Worm (Caenorhabditis elegans) whole organism, late embryonic: ENCODE measurements around the gene C17E7.13.

Experiments
- T23F11.4 ChIP-seq: fragments of 200-800 bp; sonication (Bioruptor generic); optimal IDR thresholded peaks from 2 replicates; lab custom pipeline; 2018; ENCODE audit warnings: mild to moderate bottlenecking, missing genetic modification characterization, missing compliant biosample characterization
- Y22D7AL.16 ChIP-seq: sonication (generic microtip); optimal IDR thresholded peaks from 2 replicates; lab custom pipeline; 2016; ENCODE audit warnings: missing genetic modification characterization, missing compliant biosample characterization
- ahr-1 ChIP-seq: sonication (generic microtip); optimal IDR thresholded peaks from 2 replicates; lab custom pipeline; 2016; ENCODE audit warnings: missing genetic modification characterization, missing compliant biosample characterization
- ama-1 ChIP-seq: fragments of 150-350 bp; optimal IDR thresholded peaks from 2 replicates; lab custom pipeline; 2014
- ceh-14 ChIP-seq: sonication (generic microtip); optimal IDR thresholded peaks from 2 replicates; lab custom pipeline; 2016; ENCODE audit warnings: missing genotype, missing genetic modification characterization, missing compliant biosample characterization
- ceh-2 ChIP-seq: sonication (generic microtip); optimal IDR thresholded peaks from 2 replicates; lab custom pipeline; 2016; ENCODE audit warnings: missing genotype, missing genetic modification characterization, missing compliant biosample characterization
- ceh-22 ChIP-seq: sonication (generic microtip); optimal IDR thresholded peaks from 2 replicates; lab custom pipeline; 2017; ENCODE audit warnings: missing biosample characterization, missing genetic modification characterization
- ceh-24 ChIP-seq: sonication (generic microtip); optimal IDR thresholded peaks from 2 replicates; lab custom pipeline; 2016; ENCODE audit warnings: mild to moderate bottlenecking, missing genetic modification characterization, missing compliant biosample characterization
- ceh-30 ChIP-seq: fragments of 150-350 bp; optimal IDR thresholded peaks from 2 replicates; lab custom pipeline; 2014; ENCODE audit warnings: missing biosample characterization, missing genetic modification characterization
- ceh-31 ChIP-seq: sonication (generic microtip); optimal IDR thresholded peaks from 2 replicates; lab custom pipeline; 2016; ENCODE audit warnings: missing genetic modification characterization, missing compliant biosample characterization
- ceh-34 ChIP-seq: sonication (generic microtip); optimal IDR thresholded peaks from 2 replicates; lab custom pipeline; 2016; ENCODE audit warnings: mild to moderate bottlenecking, missing genetic modification characterization, missing compliant biosample characterization
- ceh-45 ChIP-seq: fragments of 200-800 bp; sonication (Bioruptor generic); IDR thresholded peaks from 2 replicates; pipeline ENCODE4 v1.3.6; 2022; ENCODE audit warnings: missing genetic modification reagents, missing genetic modification characterization, missing compliant biosample characterization
- ceh-48 ChIP-seq: sonication (generic microtip); optimal IDR thresholded peaks from 2 replicates; lab custom pipeline; 2016; ENCODE audit warnings: missing genetic modification characterization, inconsistent platforms, missing compliant biosample characterization
- ceh-9 ChIP-seq: sonication (generic microtip); optimal IDR thresholded peaks from 2 replicates; lab custom pipeline; 2016; ENCODE audit warnings: mild to moderate bottlenecking, missing genetic modification characterization, inconsistent platforms, missing compliant biosample characterization
- dve-1 ChIP-seq: sonication (generic microtip); optimal IDR thresholded peaks from 2 replicates; lab custom pipeline; 2017; ENCODE audit warnings: antibody characterized with exemption, mild to moderate bottlenecking, missing genetic modification characterization, missing compliant biosample characterization
- elt-4 ChIP-seq: sonication (generic microtip); optimal IDR thresholded peaks from 2 replicates; lab custom pipeline; 2016; ENCODE audit warnings: missing genetic modification characterization, missing compliant biosample characterization
- ets-4 ChIP-seq: sonication (generic microtip); optimal IDR thresholded peaks from 2 replicates; lab custom pipeline; 2016; ENCODE audit warnings: missing genetic modification characterization, missing compliant biosample characterization
- eyg-1 ChIP-seq: sonication (generic microtip); optimal IDR thresholded peaks from 2 replicates; lab custom pipeline; 2016; ENCODE audit warnings: missing genotype, missing genetic modification characterization, missing compliant biosample characterization
- gmeb-2 ChIP-seq: sonication (generic microtip); optimal IDR thresholded peaks from 2 replicates; lab custom pipeline; 2016; ENCODE audit warnings: missing genetic modification characterization, inconsistent platforms, missing compliant biosample characterization
- hlh-13 ChIP-seq: fragments of 200-800 bp; sonication (Bioruptor generic); optimal IDR thresholded peaks from 2 replicates; lab custom pipeline; 2018; ENCODE audit warnings: mild to moderate bottlenecking, missing genetic modification characterization, missing compliant biosample characterization
- hlh-15 ChIP-seq: sonication (generic microtip); optimal IDR thresholded peaks from 2 replicates; lab custom pipeline; 2016; ENCODE audit warnings: missing genetic modification characterization, missing compliant biosample characterization
- hlh-6 ChIP-seq: sonication (generic microtip); optimal IDR thresholded peaks from 2 replicates; lab custom pipeline; 2016; ENCODE audit warnings: missing genotype, missing genetic modification characterization, missing compliant biosample characterization
- lim-6 ChIP-seq: sonication (generic microtip); optimal IDR thresholded peaks from 2 replicates; lab custom pipeline; 2016; ENCODE audit warnings: missing genetic modification characterization, missing compliant biosample characterization
- lin-11 ChIP-seq: fragments of 200-800 bp; sonication (Bioruptor generic); optimal IDR thresholded peaks from 2 replicates; lab custom pipeline; 2018; ENCODE audit warnings: mild to moderate bottlenecking, missing genetic modification characterization, missing compliant biosample characterization
- nhr-11 ChIP-seq: fragments of 150-350 bp; optimal IDR thresholded peaks from 2 replicates; lab custom pipeline; 2014; ENCODE audit warnings: missing biosample characterization, missing genetic modification characterization
- nhr-232 ChIP-seq: sonication (generic microtip); optimal IDR thresholded peaks from 2 replicates; lab custom pipeline; 2016; ENCODE audit warnings: missing genetic modification characterization, missing compliant biosample characterization
- npax-4 ChIP-seq: sonication (generic microtip); optimal IDR thresholded peaks from 2 replicates; lab custom pipeline; 2016; ENCODE audit warnings: missing genetic modification characterization, missing compliant biosample characterization
- pag-3 ChIP-seq: sonication (generic microtip); optimal IDR thresholded peaks from 2 replicates; lab custom pipeline; 2016; ENCODE audit warnings: missing compliant biosample characterization, missing genetic modification characterization, borderline replicate concordance
- pat-9 ChIP-seq: fragments of 200-800 bp; sonication (Bioruptor generic); optimal IDR thresholded peaks from 2 replicates; lab custom pipeline; 2018; ENCODE audit warnings: mild to moderate bottlenecking, missing genetic modification characterization, moderate library complexity, missing compliant biosample characterization
- pha-2 ChIP-seq: sonication (generic microtip); optimal IDR thresholded peaks from 2 replicates; lab custom pipeline; 2017; ENCODE audit warnings: mild to moderate bottlenecking, missing genetic modification characterization, missing compliant biosample characterization
- pha-4 ChIP-seq: fragments of 150-350 bp; optimal IDR thresholded peaks from 2 replicates; lab custom pipeline; 2018; ENCODE audit warnings: missing biosample characterization, missing genetic modification reagents, missing genetic modification characterization
- pqm-1 ChIP-seq: sonication (generic microtip); optimal IDR thresholded peaks from 2 replicates; lab custom pipeline; 2016; ENCODE audit warnings: missing genetic modification characterization, missing compliant biosample characterization
- sdc-2 ChIP-seq: sonication (generic microtip); optimal IDR thresholded peaks from 2 replicates; lab custom pipeline; 2016; ENCODE audit warnings: missing genotype, missing genetic modification characterization, missing compliant biosample characterization
- tbx-2 ChIP-seq: sonication (generic microtip); optimal IDR thresholded peaks from 2 replicates; lab custom pipeline; 2016; ENCODE audit warnings: missing genetic modification characterization, missing compliant biosample characterization
- unc-55 ChIP-seq: sonication (generic microtip); optimal IDR thresholded peaks from 2 replicates; lab custom pipeline; 2017; ENCODE audit warnings: missing biosample characterization, missing genetic modification reagents, missing genetic modification characterization
- unc-86 ChIP-seq: sonication (generic microtip); optimal IDR thresholded peaks from 2 replicates; lab custom pipeline; 2016; ENCODE audit warnings: missing genetic modification characterization, missing compliant biosample characterization

The C17E7.13 gene

DNA sequence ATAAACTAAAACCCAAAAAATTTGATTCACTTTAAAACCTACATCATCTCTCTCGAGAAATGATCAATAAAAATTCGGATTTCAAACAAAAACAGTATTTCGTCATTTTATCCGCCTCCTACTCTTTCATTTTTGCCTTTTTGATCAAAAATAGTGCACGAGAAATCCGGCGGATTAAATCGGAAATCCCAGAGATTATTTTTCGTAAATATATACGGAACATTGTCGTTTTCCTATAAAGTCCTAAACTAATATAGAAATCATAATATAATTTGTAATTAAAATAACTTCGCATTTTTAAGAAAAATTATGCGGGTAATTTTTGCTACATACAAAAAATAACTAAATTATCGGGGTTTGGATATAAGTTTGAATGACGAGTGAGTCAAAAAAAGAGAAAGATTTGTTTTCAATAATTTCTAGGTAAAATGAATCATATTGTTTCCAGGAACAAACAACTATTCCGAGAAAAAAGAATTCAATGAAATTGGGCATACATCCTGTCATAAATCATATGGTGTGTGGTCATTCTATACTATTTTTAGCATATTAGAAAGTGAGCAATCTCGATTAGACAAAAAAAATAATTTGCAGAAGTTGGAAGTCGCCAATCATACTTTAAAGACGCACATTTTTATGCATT is 14.9 kb downstream of the C17E7.13 start, which contains the start of gene nhr-158:
Gene nhr-158 (minus strand): TSS at position 51 of the 643 bp plus-strand sequence.
- TF ChIP-seq ceh-14 (tag; lab: Kevin White, UChicago) (no peak), ceh-9 (tag; lab: Kevin White, UChicago) (no peak), lim-6 (tag; lab: Kevin White, UChicago) (no peak), pha-2 (tag; lab: Kevin White, UChicago) (no peak), ceh-22 (tag; lab: Kevin White, UChicago) (no peak), sdc-2 (tag; lab: Kevin White, UChicago) (no peak), eyg-1 (no peak), hlh-15 (no peak), Y22D7AL.16 (no peak), pha-4 (tag; lab: Kevin White, UChicago) (no peak), T23F11.4 (GFP tag; lab: Kevin White, UChicago) (no peak), ceh-31 (tag; lab: Kevin White, UChicago) (no peak), ceh-34 (tag; lab: Kevin White, UChicago) (no peak), gmeb-2 (tag; lab: Kevin White, UChicago) (no peak), nhr-232 (tag; lab: Kevin White, UChicago) (no peak), lin-11 (tag; lab: Kevin White, UChicago) (no peak), ceh-30 (tag; lab: Kevin White, UChicago) (no peak)

DNA sequence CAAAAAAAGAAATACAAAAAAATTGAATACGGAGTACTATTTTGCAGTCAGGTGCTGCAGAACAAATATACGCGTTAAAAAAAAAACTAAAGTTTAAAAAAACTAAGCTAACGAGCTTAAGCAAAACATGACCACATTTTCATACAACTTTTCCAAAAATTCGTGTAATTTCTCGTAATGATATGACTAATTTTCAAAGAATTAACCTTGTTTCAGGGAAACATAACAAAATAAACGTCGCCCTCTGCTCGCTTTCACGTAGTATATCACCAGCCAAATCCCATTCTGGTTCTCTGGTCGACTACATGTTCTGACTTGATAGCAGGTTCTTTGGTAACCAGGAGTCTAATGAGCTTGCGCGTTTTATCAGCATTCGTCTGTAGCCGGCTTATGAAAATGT is 18.7 kb downstream of the C17E7.13 start:
- no peak for TF ChIP-seq pat-9 (tag; lab: Kevin White, UChicago)
- TF ChIP-seq npax-4 (tag; lab: Kevin White, UChicago): no peak
- no peak for TF ChIP-seq pqm-1 (tag; lab: Kevin White, UChicago)
- TF ChIP-seq hlh-6 (tag; lab: Kevin White, UChicago): no peak
- TF ChIP-seq pag-3 (tag; lab: Kevin White, UChicago): no peak

DNA sequence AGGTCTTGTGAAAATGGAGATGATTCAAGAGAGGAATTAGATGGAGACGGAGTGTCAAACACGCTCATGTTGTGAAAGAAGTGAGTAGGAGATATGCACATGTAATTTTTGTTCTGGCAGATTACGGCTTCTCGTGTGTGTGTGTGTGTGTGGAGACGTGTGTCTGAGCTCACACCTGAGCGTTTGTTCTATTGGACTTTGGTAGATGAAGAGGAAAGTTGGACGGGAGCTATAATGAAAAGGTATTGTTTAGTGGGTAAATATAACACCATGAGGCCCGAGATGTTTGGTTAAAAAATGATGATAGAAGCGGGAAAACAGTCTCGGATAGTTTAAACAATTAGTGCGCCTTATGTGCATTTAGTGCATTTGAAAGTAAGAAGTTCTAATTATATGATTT is 20.2 kb downstream of the C17E7.13 start, which contains the start of gene nhr-157:
Gene nhr-157 (minus strand): TSS at position 101 of the 400 bp plus-strand sequence.
- TF ChIP-seq nhr-11 (no peak), tbx-2 (tag; lab: Kevin White, UChicago) (no peak), unc-86 (tag; lab: Kevin White, UChicago) (no peak), ama-1 (lab: Kevin White, UChicago) (no peak), hlh-6 (tag; lab: Kevin White, UChicago) (no peak)

DNA sequence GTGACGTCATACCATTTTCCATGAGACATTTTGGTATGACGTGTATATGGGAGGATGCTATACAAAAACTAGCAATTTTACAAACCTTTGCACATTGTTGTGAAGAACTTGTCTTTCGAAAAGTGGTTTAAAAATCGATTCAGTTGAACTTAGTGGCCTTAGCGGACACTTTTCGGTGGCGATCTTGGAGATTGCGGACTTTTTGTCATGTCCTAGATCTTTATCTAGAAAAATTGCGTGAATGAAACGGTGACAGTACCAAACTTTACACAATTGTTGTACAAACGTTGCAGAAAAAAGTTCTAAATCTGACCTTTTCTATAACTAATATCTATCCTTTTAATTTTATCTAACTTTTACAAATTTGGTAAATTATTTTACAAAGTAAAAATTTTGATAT is 23.8 kb downstream of the C17E7.13 start:
- no peak for TF ChIP-seq ceh-48 (tag; lab: Kevin White, UChicago)
- no peak for TF ChIP-seq dve-1 (tag; lab: Kevin White, UChicago)
- no peak for TF ChIP-seq tbx-2 (tag; lab: Kevin White, UChicago)
- no peak for TF ChIP-seq ahr-1 (tag; lab: Kevin White, UChicago)
- TF ChIP-seq unc-55 (GFP tag; lab: Kevin White, UChicago): no peak
- TF ChIP-seq hlh-13: no peak
- no peak for TF ChIP-seq nhr-232 (tag; lab: Kevin White, UChicago)
- no peak for TF ChIP-seq npax-4 (tag; lab: Kevin White, UChicago)
- TF ChIP-seq elt-4 (tag; lab: Kevin White, UChicago): no peak
- no peak for TF ChIP-seq ceh-2 (tag; lab: Kevin White, UChicago)
- no peak for TF ChIP-seq ets-4 (tag; lab: Kevin White, UChicago)
- no peak for TF ChIP-seq ceh-31 (tag; lab: Kevin White, UChicago)
- no peak for TF ChIP-seq ceh-24 (tag; lab: Kevin White, UChicago)
- TF ChIP-seq ceh-9 (tag; lab: Kevin White, UChicago): no peak
- no peak for TF ChIP-seq ceh-45 (GFP tag; lab: Robert Waterston, UW)
- TF ChIP-seq eyg-1: no peak
